Worm (Caenorhabditis elegans): ENCODE measurements around the gene R12B2.6.

DNA sequence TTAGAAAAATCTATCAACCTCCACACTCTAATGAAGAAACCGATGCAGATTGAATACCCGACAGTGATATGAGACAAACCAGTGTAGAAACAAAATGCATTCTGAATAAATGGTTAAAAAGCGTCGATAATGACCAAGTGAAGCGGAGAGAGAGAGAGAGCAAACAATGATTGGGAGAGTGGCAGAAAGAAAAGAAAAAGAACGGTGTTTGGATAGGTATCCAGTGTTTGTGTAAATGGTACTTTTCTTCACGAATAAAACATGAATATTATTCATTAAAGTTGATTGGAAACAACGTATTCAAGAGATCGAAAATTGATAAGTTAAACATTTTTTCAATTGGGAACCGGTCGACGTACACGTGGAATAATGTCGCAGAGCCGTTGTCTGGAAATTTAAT, 35.5 kb upstream of the R12B2.6 start, which contains the start of gene F01F1.15:
- TF ChIP-seq lin-15B (tag; optimal IDR thresholded peaks at IDR 0.05): no peak
- TF ChIP-seq aly-2 (tag; optimal IDR thresholded peaks at IDR 0.05): no peak
- no peak for TF ChIP-seq lir-3 (tag; optimal IDR thresholded peaks at IDR 0.05)
- TF ChIP-seq ces-1 (GFP tag; optimal IDR thresholded peaks at IDR 0.05): no peak
